Worm (Caenorhabditis elegans) whole organism, mixed stage, embryonic: ENCODE results near the gene C34C12.9.

ENCODE experiments used
- ces-1 ChIP-seq: fragments of 150-350 bp; optimal IDR thresholded peaks from 2 replicates; lab custom pipeline; 2014; ENCODE audit warnings: missing biosample characterization, missing genetic modification reagents, missing genetic modification characterization
- nhr-12 ChIP-seq: fragments of 150-350 bp; optimal IDR thresholded peaks from 2 replicates; lab custom pipeline; 2014; ENCODE audit warnings: missing biosample characterization, missing genetic modification characterization
- pha-4 ChIP-seq: fragments of 150-350 bp; optimal IDR thresholded peaks from 2 replicates; lab custom pipeline; 2018; ENCODE audit warnings: missing biosample characterization, missing genetic modification reagents, missing genetic modification characterization
- snpc-4 ChIP-seq: fragments of 150-350 bp; optimal IDR thresholded peaks from 2 replicates; lab custom pipeline; 2014; ENCODE audit warnings: missing biosample characterization, missing genetic modification characterization

ce11 chrIII:3437139-3437538 lies 38.2 kb downstream of the C34C12.9 start:
- no peak for TF ChIP-seq snpc-4 (tag; lab: Kevin White, UChicago)
- no peak for TF ChIP-seq ces-1
- no peak for TF ChIP-seq pha-4 (tag; lab: Kevin White, UChicago)
- TF ChIP-seq nhr-12 = no peak
